Worm (Caenorhabditis elegans): Measurements from ENCODE around the gene C18H7.12.

The C18H7.12 gene

ce11 chrIV:619766-620165, 32.1 kb upstream of the C18H7.12 start:
- no peak for TF ChIP-seq ZK546.5 (tag; optimal IDR thresholded peaks at IDR 0.05)
- no peak for TF ChIP-seq egl-27 (tag; optimal IDR thresholded peaks at IDR 0.05)

ce11 chrIV:615244-615643, 27.6 kb upstream of the C18H7.12 start, which contains the start of gene C18H7.1:
C18H7.1 (plus strand) TSS chrIV:615544.
- TF ChIP-seq sem-4 (tag; optimal IDR thresholded peaks at IDR 0.05), result no peak
- TF ChIP-seq ztf-11 (tag; optimal IDR thresholded peaks at IDR 0.05), result no peak
- no peak for TF ChIP-seq alr-1 (tag; optimal IDR thresholded peaks at IDR 0.05)
- no peak for TF ChIP-seq unc-39 (tag; optimal IDR thresholded peaks at IDR 0.05)
- no peak for TF ChIP-seq nhr-10 (tag; optimal IDR thresholded peaks at IDR 0.05)
- TF ChIP-seq crh-2 (tag; optimal IDR thresholded peaks at IDR 0.05), result no peak
- no peak for TF ChIP-seq aly-2 (tag; optimal IDR thresholded peaks at IDR 0.05)
- TF ChIP-seq zag-1 (tag; optimal IDR thresholded peaks at IDR 0.05), result no peak
- TF ChIP-seq unc-55 (GFP tag; optimal IDR thresholded peaks at IDR 0.05), result no peak
- TF ChIP-seq mbf-1 (tag; optimal IDR thresholded peaks at IDR 0.05), result no peak
- TF ChIP-seq ceh-82 (tag; optimal IDR thresholded peaks at IDR 0.05), result no peak
- no peak for TF ChIP-seq unc-62 (GFP tag; optimal IDR thresholded peaks at IDR 0.05)
- no peak for TF ChIP-seq lin-13 (GFP tag; optimal IDR thresholded peaks at IDR 0.05)
- TF ChIP-seq Y55F3AM.14 (GFP tag; optimal IDR thresholded peaks at IDR 0.05), result no peak

- TF ChIP-seq alr-1 (tag; optimal IDR thresholded peaks at IDR 0.05) (no peak), blmp-1 (tag; optimal IDR thresholded peaks at IDR 0.05; ENCODE audit: insufficient read depth) (no peak), nhr-129 (tag; optimal IDR thresholded peaks at IDR 0.05) (no peak), nhr-10 (tag; optimal IDR thresholded peaks at IDR 0.05) (no peak), lsy-2 (tag; optimal IDR thresholded peaks at IDR 0.05) (no peak), C34F6.9 (tag; optimal IDR thresholded peaks at IDR 0.05) (no peak), ama-1 (optimal IDR thresholded peaks at IDR 0.05) (no peak), F13H6.1 (tag; optimal IDR thresholded peaks at IDR 0.05) (no peak), nhr-77 (tag; optimal IDR thresholded peaks at IDR 0.05) (no peak), mab-5 (tag; optimal IDR thresholded peaks at IDR 0.05) (no peak), zag-1 (tag; optimal IDR thresholded peaks at IDR 0.05) (no peak), unc-55 (GFP tag; optimal IDR thresholded peaks at IDR 0.05) (no peak), aly-2 (tag; optimal IDR thresholded peaks at IDR 0.05) (no peak), unc-62 (GFP tag; optimal IDR thresholded peaks at IDR 0.05) (no peak), nhr-21 (tag; optimal IDR thresholded peaks at IDR 0.05) (no peak), lin-11 (tag; optimal IDR thresholded peaks at IDR 0.05) (no peak), sem-4 (tag; optimal IDR thresholded peaks at IDR 0.05) (no peak), Y55F3AM.14 (GFP tag; optimal IDR thresholded peaks at IDR 0.05) (no peak), egl-27 (tag; optimal IDR thresholded peaks at IDR 0.05) (no peak)
Observed at ce11 chrIV:613155-613554, 25.5 kb upstream of the C18H7.12 start.

ce11 chrIV:607628-608027, 20.0 kb upstream of the C18H7.12 start:
- TF ChIP-seq nhr-129 (tag; optimal IDR thresholded peaks at IDR 0.05) (peak; percentile 47), fos-1 (tag; optimal IDR thresholded peaks at IDR 0.05) (no peak), Y55F3AM.14 (GFP tag; optimal IDR thresholded peaks at IDR 0.05) (no peak), peb-1 (tag; optimal IDR thresholded peaks at IDR 0.05) (no peak), sma-3 (GFP tag; optimal IDR thresholded peaks at IDR 0.05) (no peak), nhr-237 (tag; optimal IDR thresholded peaks at IDR 0.05) (no peak), nhr-10 (tag; optimal IDR thresholded peaks at IDR 0.05) (no peak), F13H6.1 (tag; optimal IDR thresholded peaks at IDR 0.05) (peak; percentile 24), nhr-23 (tag; optimal IDR thresholded peaks at IDR 0.05) (no peak), nhr-77 (tag; optimal IDR thresholded peaks at IDR 0.05) (no peak), nhr-6 (tag; optimal IDR thresholded peaks at IDR 0.05) (no peak)

ce11 chrIV:606055-606454, 18.4 kb upstream of the C18H7.12 start, which contains the start of gene inx-18:
inx-18 (plus strand) TSS chrIV:606355.
- TF ChIP-seq F13H6.1 (tag; optimal IDR thresholded peaks at IDR 0.05) (no peak), nhr-12 (tag; optimal IDR thresholded peaks at IDR 0.05) (no peak), nhr-237 (tag; optimal IDR thresholded peaks at IDR 0.05) (no peak), egl-27 (tag; optimal IDR thresholded peaks at IDR 0.05) (no peak), skn-1 (tag; optimal IDR thresholded peaks at IDR 0.05) (no peak), ZK546.5 (tag; optimal IDR thresholded peaks at IDR 0.05) (no peak), aly-2 (tag; optimal IDR thresholded peaks at IDR 0.05) (no peak), nhr-10 (tag; optimal IDR thresholded peaks at IDR 0.05) (no peak), R02D3.7 (tag; optimal IDR thresholded peaks at IDR 0.05) (no peak), sem-4 (tag; optimal IDR thresholded peaks at IDR 0.05) (no peak), lin-11 (tag; optimal IDR thresholded peaks at IDR 0.05) (no peak)
